Worm (Caenorhabditis elegans) whole organism, late embryonic: Measurements from ENCODE around the gene C18H7.4.

Source experiments
- C08G9.2 ChIP-seq: sonication (generic microtip); optimal IDR thresholded peaks from 2 replicates; lab custom pipeline; 2016; ENCODE audit warnings: mild to moderate bottlenecking, missing genetic modification characterization, moderate library complexity, missing compliant biosample characterization
- F13H6.1 ChIP-seq: sonication (generic microtip); optimal IDR thresholded peaks from 2 replicates; lab custom pipeline; 2016; ENCODE audit warnings: missing genetic modification characterization, missing compliant biosample characterization
- K02D7.2 ChIP-seq: sonication (generic microtip); optimal IDR thresholded peaks from 2 replicates; lab custom pipeline; 2017; ENCODE audit warnings: mild to moderate bottlenecking, missing genetic modification characterization, missing compliant biosample characterization
- K09A11.1 ChIP-seq: sonication (generic microtip); optimal IDR thresholded peaks from 2 replicates; lab custom pipeline; 2017; ENCODE audit warnings: antibody characterized with exemption, mild to moderate bottlenecking, missing genetic modification characterization, missing compliant biosample characterization; ENCODE audit not compliant: insufficient read depth
- Y22D7AL.16 ChIP-seq: sonication (generic microtip); optimal IDR thresholded peaks from 2 replicates; lab custom pipeline; 2016; ENCODE audit warnings: missing genetic modification characterization, missing compliant biosample characterization
- ceh-19 ChIP-seq: fragments of 200-800 bp; sonication (Bioruptor generic); optimal IDR thresholded peaks from 2 replicates; lab custom pipeline; 2018; ENCODE audit warnings: mild to moderate bottlenecking, missing genetic modification characterization, missing compliant biosample characterization
- ceh-22 ChIP-seq: sonication (generic microtip); optimal IDR thresholded peaks from 2 replicates; lab custom pipeline; 2017; ENCODE audit warnings: missing biosample characterization, missing genetic modification characterization
- ceh-30 ChIP-seq: fragments of 150-350 bp; optimal IDR thresholded peaks from 2 replicates; lab custom pipeline; 2014; ENCODE audit warnings: missing biosample characterization, missing genetic modification characterization
- ceh-34 ChIP-seq: sonication (generic microtip); optimal IDR thresholded peaks from 2 replicates; lab custom pipeline; 2016; ENCODE audit warnings: mild to moderate bottlenecking, missing genetic modification characterization, missing compliant biosample characterization
- ceh-45 ChIP-seq: fragments of 200-800 bp; sonication (Bioruptor generic); IDR thresholded peaks from 2 replicates; pipeline ENCODE4 v1.3.6; 2022; ENCODE audit warnings: missing genetic modification reagents, missing genetic modification characterization, missing compliant biosample characterization
- ceh-48 ChIP-seq: sonication (generic microtip); optimal IDR thresholded peaks from 2 replicates; lab custom pipeline; 2016; ENCODE audit warnings: missing genetic modification characterization, inconsistent platforms, missing compliant biosample characterization
- che-1 ChIP-seq: sonication (generic microtip); optimal IDR thresholded peaks from 2 replicates; lab custom pipeline; 2016; ENCODE audit warnings: mild to moderate bottlenecking, missing genetic modification characterization, missing compliant biosample characterization
- dmd-4 ChIP-seq: sonication (generic microtip); optimal IDR thresholded peaks from 2 replicates; lab custom pipeline; 2016; ENCODE audit warnings: borderline replicate concordance, missing genetic modification characterization, missing compliant biosample characterization
- elt-2 ChIP-seq: sonication (generic microtip); optimal IDR thresholded peaks from 2 replicates; lab custom pipeline; 2016; ENCODE audit warnings: missing genetic modification reagents, missing genetic modification characterization, missing compliant biosample characterization
- elt-4 ChIP-seq: sonication (generic microtip); optimal IDR thresholded peaks from 2 replicates; lab custom pipeline; 2016; ENCODE audit warnings: missing genetic modification characterization, missing compliant biosample characterization
- eyg-1 ChIP-seq: sonication (generic microtip); optimal IDR thresholded peaks from 2 replicates; lab custom pipeline; 2016; ENCODE audit warnings: missing genotype, missing genetic modification characterization, missing compliant biosample characterization
- fax-1 ChIP-seq: sonication (generic microtip); optimal IDR thresholded peaks from 2 replicates; lab custom pipeline; 2016; ENCODE audit warnings: missing genotype, missing genetic modification characterization, missing compliant biosample characterization
- fkh-10 ChIP-seq: fragments of 150-350 bp; optimal IDR thresholded peaks from 2 replicates; lab custom pipeline; 2014; ENCODE audit warnings: missing biosample characterization, missing genetic modification reagents, missing genetic modification characterization
- fkh-6 ChIP-seq: sonication (generic microtip); optimal IDR thresholded peaks from 2 replicates; lab custom pipeline; 2016; ENCODE audit warnings: missing genetic modification characterization, missing compliant biosample characterization
- hlh-13 ChIP-seq: fragments of 200-800 bp; sonication (Bioruptor generic); optimal IDR thresholded peaks from 2 replicates; lab custom pipeline; 2018; ENCODE audit warnings: mild to moderate bottlenecking, missing genetic modification characterization, missing compliant biosample characterization
- hlh-15 ChIP-seq: sonication (generic microtip); optimal IDR thresholded peaks from 2 replicates; lab custom pipeline; 2016; ENCODE audit warnings: missing genetic modification characterization, missing compliant biosample characterization
- hlh-30 ChIP-seq: sonication (generic microtip); optimal IDR thresholded peaks from 2 replicates; lab custom pipeline; 2017; ENCODE audit warnings: antibody characterized with exemption, missing genetic modification characterization, missing compliant biosample characterization; ENCODE audit not compliant: insufficient read depth
- hlh-6 ChIP-seq: sonication (generic microtip); optimal IDR thresholded peaks from 2 replicates; lab custom pipeline; 2016; ENCODE audit warnings: missing genotype, missing genetic modification characterization, missing compliant biosample characterization
- hlh-8 ChIP-seq: sonication (generic microtip); optimal IDR thresholded peaks from 2 replicates; lab custom pipeline; 2016; ENCODE audit warnings: missing genotype, missing genetic modification characterization, missing compliant biosample characterization
- nfya-1 ChIP-seq: sonication (generic microtip); optimal IDR thresholded peaks from 2 replicates; lab custom pipeline; 2017; ENCODE audit warnings: missing genetic modification characterization, mild to moderate bottlenecking, missing compliant biosample characterization, antibody characterized with exemption, moderate library complexity
- nhr-11 ChIP-seq: fragments of 150-350 bp; optimal IDR thresholded peaks from 2 replicates; lab custom pipeline; 2014; ENCODE audit warnings: missing biosample characterization, missing genetic modification characterization
- pag-3 ChIP-seq: sonication (generic microtip); optimal IDR thresholded peaks from 2 replicates; lab custom pipeline; 2016; ENCODE audit warnings: missing compliant biosample characterization, missing genetic modification characterization, borderline replicate concordance
- pha-2 ChIP-seq: sonication (generic microtip); optimal IDR thresholded peaks from 2 replicates; lab custom pipeline; 2017; ENCODE audit warnings: mild to moderate bottlenecking, missing genetic modification characterization, missing compliant biosample characterization
- pha-4 ChIP-seq: fragments of 150-350 bp; optimal IDR thresholded peaks from 2 replicates; lab custom pipeline; 2018; ENCODE audit warnings: missing biosample characterization, missing genetic modification reagents, missing genetic modification characterization
- pros-1 ChIP-seq: fragments of 150-350 bp; optimal IDR thresholded peaks from 2 replicates; lab custom pipeline; 2014; ENCODE audit warnings: missing biosample characterization, missing genetic modification reagents, missing genetic modification characterization
- ref-2 ChIP-seq: sonication (generic microtip); optimal IDR thresholded peaks from 2 replicates; lab custom pipeline; 2016; ENCODE audit warnings: missing genetic modification characterization, missing compliant biosample characterization
- rnt-1 ChIP-seq: sonication (generic microtip); optimal IDR thresholded peaks from 2 replicates; lab custom pipeline; 2016; ENCODE audit warnings: missing genetic modification characterization, missing compliant biosample characterization
- sdc-2 ChIP-seq: sonication (generic microtip); optimal IDR thresholded peaks from 2 replicates; lab custom pipeline; 2016; ENCODE audit warnings: missing genotype, missing genetic modification characterization, missing compliant biosample characterization
- syd-9 ChIP-seq: sonication (generic microtip); optimal IDR thresholded peaks from 2 replicates; lab custom pipeline; 2016; ENCODE audit warnings: mild to moderate bottlenecking, missing genetic modification characterization, moderate library complexity, missing compliant biosample characterization
- tbx-2 ChIP-seq: sonication (generic microtip); optimal IDR thresholded peaks from 2 replicates; lab custom pipeline; 2016; ENCODE audit warnings: missing genetic modification characterization, missing compliant biosample characterization
- tbx-7 ChIP-seq: sonication (generic microtip); optimal IDR thresholded peaks from 2 replicates; lab custom pipeline; 2016; ENCODE audit warnings: missing genotype, missing genetic modification characterization, missing compliant biosample characterization
- unc-3 ChIP-seq, 2 experiments: fragments of 200-800 bp in 1 of 2; sonication (Bioruptor generic) in 1 of 2; sonication (generic microtip) in 1 of 2; conservative IDR thresholded peaks in 1 of 2; optimal IDR thresholded peaks in 1 of 2; 2 replicates each; pipeline versions ENCODE4 v1.3.6 to Lab custom; 2016 to 2022; ENCODE audit warnings: missing compliant biosample characterization in 2 of 2, missing genetic modification characterization in 2 of 2, missing genetic modification reagents in 1 of 2
- unc-42 ChIP-seq: sonication (generic microtip); optimal IDR thresholded peaks from 2 replicates; lab custom pipeline; 2016; ENCODE audit warnings: missing genotype, missing genetic modification characterization, missing compliant biosample characterization
- zip-5 ChIP-seq: sonication (generic microtip); optimal IDR thresholded peaks from 2 replicates; lab custom pipeline; 2016; ENCODE audit warnings: missing genetic modification characterization, missing compliant biosample characterization

Gene C18H7.4

ce11 chrIV:570799-571300 is 22.3 kb upstream of the C18H7.4 start, which contains the start of gene F56A11.5:
TSS of gene F56A11.5 (minus strand) at chrIV:570849.
- TF ChIP-seq fkh-10 (GFP tag; lab: Kevin White, UChicago) (no peak), pros-1 (tag; lab: Kevin White, UChicago) (no peak), K09A11.1 (tag; lab: Kevin White, UChicago) (no peak), ceh-22 (tag; lab: Kevin White, UChicago) (no peak), ceh-19 (GFP tag; lab: Kevin White, UChicago) (no peak), tbx-2 (no peak), pag-3 (tag; lab: Kevin White, UChicago) (no peak), ceh-48 (tag; lab: Kevin White, UChicago) (no peak), C08G9.2 (tag; lab: Kevin White, UChicago) (no peak), nhr-11 (tag; lab: Kevin White, UChicago) (no peak), fax-1 (tag; lab: Kevin White, UChicago) (no peak), zip-5 (tag; lab: Kevin White, UChicago) (no peak), ref-2 (tag; lab: Kevin White, UChicago) (no peak), ceh-45 (GFP tag; lab: Robert Waterston, UW) (no peak), pha-2 (tag; lab: Kevin White, UChicago) (no peak)
- TF ChIP-seq, all 69 proteins: peak for 0

ce11 chrIV:572487-572886 is 20.6 kb upstream of the C18H7.4 start, which contains the start of gene gex-2:
TSS of gene gex-2 (plus strand) at chrIV:572769.
- TF ChIP-seq ceh-30 (tag; lab: Kevin White, UChicago) (no peak), ceh-34 (tag; lab: Kevin White, UChicago) (no peak), tbx-7 (tag; lab: Kevin White, UChicago) (no peak), fkh-6 (tag; lab: Kevin White, UChicago) (peak; percentile 22), tbx-2 (peak; percentile 27), nfya-1 (tag; lab: Kevin White, UChicago) (peak; percentile 1), Y22D7AL.16 (tag; lab: Kevin White, UChicago) (no peak), syd-9 (no peak), hlh-15 (no peak), ref-2 (tag; lab: Kevin White, UChicago) (peak; percentile 3), hlh-6 (no peak), hlh-30 (tag; lab: Kevin White, UChicago) (no peak), che-1 (no peak), rnt-1 (tag; lab: Kevin White, UChicago) (no peak), sdc-2 (no peak)

ce11 chrIV:580512-580911 is 12.6 kb upstream of the C18H7.4 start:
- no peak for TF ChIP-seq ref-2 (tag; lab: Kevin White, UChicago)
- TF ChIP-seq elt-2 (tag; lab: Kevin White, UChicago): no peak
- no peak for TF ChIP-seq nhr-11 (tag; lab: Kevin White, UChicago)
- no peak for TF ChIP-seq hlh-8 (tag; lab: Kevin White, UChicago)
- TF ChIP-seq che-1: no peak
- no peak for TF ChIP-seq hlh-13 (GFP tag; lab: Kevin White, UChicago)
- TF ChIP-seq hlh-30 (tag; lab: Kevin White, UChicago): no peak
- TF ChIP-seq F13H6.1: no peak
- TF ChIP-seq K02D7.2 (tag; lab: Kevin White, UChicago): no peak
- no peak for TF ChIP-seq fkh-6 (tag; lab: Kevin White, UChicago)
- TF ChIP-seq pha-4 (tag; lab: Kevin White, UChicago): no peak
- no peak for TF ChIP-seq unc-3 (GFP tag; conservative IDR thresholded peaks at IDR 0.05; lab: Robert Waterston, UW)
- no peak for TF ChIP-seq unc-3 (tag; optimal IDR thresholded peaks at IDR 0.05; lab: Kevin White, UChicago)
- no peak for TF ChIP-seq dmd-4 (tag; lab: Kevin White, UChicago)
- TF ChIP-seq unc-42: no peak
- no peak for TF ChIP-seq hlh-15
- no peak for TF ChIP-seq pros-1 (tag; lab: Kevin White, UChicago)
- no peak for TF ChIP-seq nfya-1 (tag; lab: Kevin White, UChicago)
- no peak for TF ChIP-seq ceh-48 (tag; lab: Kevin White, UChicago)
- TF ChIP-seq eyg-1: no peak
- no peak for TF ChIP-seq elt-4 (tag; lab: Kevin White, UChicago)
